Fruit fly (Drosophila melanogaster) whole organism, prepupa: ENCODE measurements around the gene UQCR-6.4L.

ENCODE experiments used
- Ets21C ChIP-seq: fragments of 200-800 bp; sonication (Bioruptor generic); optimal IDR thresholded peaks from 3 replicates; lab custom pipeline; 2016; ENCODE audit warnings: missing biosample characterization, missing genetic modification characterization
- achi ChIP-seq: fragments of 200-800 bp; sonication (Bioruptor generic); optimal IDR thresholded peaks from 3 replicates; lab custom pipeline; 2016; ENCODE audit warnings: missing biosample characterization, missing genetic modification characterization
- cyc ChIP-seq: fragments of 200-800 bp; sonication (Bioruptor generic); optimal IDR thresholded peaks from 3 replicates; lab custom pipeline; 2016; ENCODE audit warnings: missing biosample characterization, missing genetic modification characterization
- net ChIP-seq: fragments of 200-800 bp; sonication (Bioruptor generic); optimal IDR thresholded peaks from 3 replicates; lab custom pipeline; 2016; ENCODE audit warnings: missing biosample characterization, missing genetic modification characterization

- no peak for TF ChIP-seq Ets21C
- TF ChIP-seq net (GFP tag; lab: Kevin White, UChicago) = no peak
- TF ChIP-seq achi (GFP tag; lab: Kevin White, UChicago) = no peak
- no peak for TF ChIP-seq cyc (GFP tag; lab: Kevin White, UChicago)
Observed at dm6 chr3L:16571014-16571738, 4.6 kb downstream of the UQCR-6.4L start.
